Worm (Caenorhabditis elegans) whole organism, L4 larva: ENCODE measurements around the gene msi-1.
A peak's percentile ranks its signal among the peaks of the same experiment; 100 is the strongest.

ENCODE experiments used
- F10B5.3 ChIP-seq: sonication (generic microtip); optimal IDR thresholded peaks from 2 replicates; lab custom pipeline; 2016; ENCODE audit warnings: mild to moderate bottlenecking, missing genetic modification characterization, missing compliant biosample characterization
- F26F4.8 ChIP-seq: fragments of 200-800 bp; sonication (Bioruptor generic); conservative IDR thresholded peaks from 2 replicates; pipeline ENCODE4 v1.3.6; 2022; ENCODE audit warnings: missing genetic modification characterization, missing compliant biosample characterization
- F44E2.7 ChIP-seq: fragments of 200-800 bp; sonication (Bioruptor generic); IDR thresholded peaks from 2 replicates; pipeline ENCODE4 v2.1.2; 2022; ENCODE audit warnings: missing genetic modification characterization, missing compliant biosample characterization
- T26A8.4 ChIP-seq: fragments of 200-800 bp; sonication (Bioruptor generic); IDR thresholded peaks from 2 replicates; pipeline ENCODE4 v1.3.6; 2022; ENCODE audit warnings: missing genetic modification characterization, missing compliant biosample characterization
- Y105C5A.15 ChIP-seq: fragments of 200-800 bp; sonication (Bioruptor generic); IDR thresholded peaks from 2 replicates; pipeline ENCODE4 v1.3.6; 2022; ENCODE audit warnings: missing genetic modification characterization, missing compliant biosample characterization
- Y48G9A.11 ChIP-seq: fragments of 200-800 bp; sonication (Bioruptor generic); IDR thresholded peaks from 2 replicates; pipeline ENCODE4 v1.3.6; 2022; ENCODE audit warnings: missing genetic modification reagents, missing genetic modification characterization, missing compliant biosample characterization
- ama-1 ChIP-seq: fragments of 150-350 bp; optimal IDR thresholded peaks from 2 replicates; lab custom pipeline; 2014; ENCODE audit warnings: inconsistent platforms, mixed read lengths
- arid-1 ChIP-seq: fragments of 200-800 bp; sonication (Bioruptor generic); conservative IDR thresholded peaks from 2 replicates; pipeline ENCODE4 v1.3.6; 2022; ENCODE audit warnings: missing genetic modification reagents, missing genetic modification characterization, missing compliant biosample characterization
- ceh-62 ChIP-seq: sonication (generic microtip); optimal IDR thresholded peaks from 2 replicates; lab custom pipeline; 2017; ENCODE audit warnings: missing biosample characterization, missing genetic modification characterization
- ceh-82 ChIP-seq: sonication (generic microtip); optimal IDR thresholded peaks from 2 replicates; lab custom pipeline; 2017; ENCODE audit warnings: missing biosample characterization, missing genetic modification characterization
- daf-16 ChIP-seq, 3 experiments: sonication (generic microtip); optimal IDR thresholded peaks; 2 replicates each; lab custom pipeline; 2016 to 2017; ENCODE audit warnings: missing genetic modification characterization in 3 of 3, missing genetic modification reagents in 3 of 3, mild to moderate bottlenecking in 2 of 3, missing compliant biosample characterization in 2 of 3, missing biosample characterization in 1 of 3, moderate library complexity in 1 of 3
- dmd-6 ChIP-seq: fragments of 200-800 bp; sonication (Bioruptor generic); IDR thresholded peaks from 2 replicates; pipeline ENCODE4 v1.3.6; 2022; ENCODE audit warnings: missing genetic modification reagents, missing genetic modification characterization, missing compliant biosample characterization
- hlh-11 ChIP-seq: fragments of 200-800 bp; sonication (Bioruptor generic); optimal IDR thresholded peaks from 2 replicates; lab custom pipeline; 2018; ENCODE audit warnings: mild to moderate bottlenecking, missing genetic modification characterization, missing compliant biosample characterization
- hlh-30 ChIP-seq: sonication (generic microtip); optimal IDR thresholded peaks from 2 replicates; lab custom pipeline; 2017; ENCODE audit warnings: antibody characterized with exemption, mild to moderate bottlenecking, missing genetic modification characterization, missing compliant biosample characterization; ENCODE audit not compliant: insufficient read depth
- hmg-1.1 ChIP-seq: fragments of 200-800 bp; sonication (Bioruptor generic); IDR thresholded peaks from 2 replicates; pipeline ENCODE4 v1.3.6; 2022; ENCODE audit warnings: missing genetic modification reagents, missing genetic modification characterization, missing compliant biosample characterization
- mxl-3 ChIP-seq: fragments of 200-800 bp; sonication (Bioruptor generic); optimal IDR thresholded peaks from 2 replicates; lab custom pipeline; 2018; ENCODE audit warnings: mild to moderate bottlenecking, missing genetic modification characterization, missing compliant biosample characterization
- nhr-10 ChIP-seq: fragments of 150-350 bp; optimal IDR thresholded peaks from 2 replicates; lab custom pipeline; 2014; ENCODE audit warnings: missing biosample characterization, missing genetic modification characterization
- nhr-11 ChIP-seq: fragments of 150-350 bp; optimal IDR thresholded peaks from 2 replicates; lab custom pipeline; 2014; ENCODE audit warnings: missing biosample characterization, missing genetic modification characterization
- nhr-41 ChIP-seq: fragments of 200-800 bp; sonication (Bioruptor generic); IDR thresholded peaks from 2 replicates; pipeline ENCODE4 v1.3.6; 2022; ENCODE audit warnings: missing genetic modification reagents, missing genetic modification characterization, missing compliant biosample characterization
- php-3 ChIP-seq: fragments of 200-800 bp; sonication (Bioruptor generic); IDR thresholded peaks from 2 replicates; pipeline ENCODE4 v1.3.6; 2022; ENCODE audit warnings: missing genetic modification reagents, missing genetic modification characterization, missing compliant biosample characterization
- pqm-1 ChIP-seq: sonication (generic microtip); optimal IDR thresholded peaks from 2 replicates; lab custom pipeline; 2017; ENCODE audit warnings: missing biosample characterization, missing genetic modification characterization
- rbr-2 ChIP-seq: sonication (generic microtip); optimal IDR thresholded peaks from 2 replicates; lab custom pipeline; 2016; ENCODE audit warnings: missing genotype, missing genetic modification characterization, missing compliant biosample characterization
- saeg-2 ChIP-seq: fragments of 200-800 bp; sonication (Bioruptor generic); IDR thresholded peaks from 2 replicates; pipeline ENCODE4 v1.3.6; 2022; ENCODE audit warnings: missing genetic modification reagents, missing genetic modification characterization, missing compliant biosample characterization
- sdz-12 ChIP-seq: fragments of 200-800 bp; sonication (Bioruptor generic); optimal IDR thresholded peaks from 2 replicates; lab custom pipeline; 2018; ENCODE audit warnings: mild to moderate bottlenecking, missing genetic modification characterization, missing compliant biosample characterization
- set-16 ChIP-seq: fragments of 200-800 bp; sonication (Bioruptor generic); IDR thresholded peaks from 2 replicates; pipeline ENCODE4 v1.3.6; 2022; ENCODE audit warnings: missing genetic modification reagents, missing genetic modification characterization, missing compliant biosample characterization
- skn-1 ChIP-seq: fragments of 150-350 bp; optimal IDR thresholded peaks from 2 replicates; lab custom pipeline; 2014; ENCODE audit warnings: missing biosample characterization, missing genetic modification characterization
- tag-97 ChIP-seq: fragments of 200-800 bp; sonication (Bioruptor generic); IDR thresholded peaks from 2 replicates; pipeline ENCODE4 v1.3.6; 2022; ENCODE audit warnings: missing genetic modification characterization, missing compliant biosample characterization
- unc-130 ChIP-seq: sonication (generic microtip); optimal IDR thresholded peaks from 2 replicates; lab custom pipeline; 2016; ENCODE audit warnings: missing genetic modification reagents, missing genetic modification characterization, missing compliant biosample characterization
- unc-62 ChIP-seq, 3 experiments: fragments of 150-350 bp in 1 of 3; sonication (generic microtip); optimal IDR thresholded peaks in 2 of 3; peaks in 1 of 3; 1 replicate in 1 of 3; 2 replicates in 2 of 3; lab custom pipeline; 2014 to 2017; ENCODE audit warnings: missing biosample characterization in 3 of 3, missing genetic modification characterization in 3 of 3, missing genetic modification reagents in 3 of 3, missing genotype in 1 of 3
- vab-7 ChIP-seq: fragments of 200-800 bp; sonication (Bioruptor generic); IDR thresholded peaks from 2 replicates; pipeline ENCODE4 v1.3.6; 2022; ENCODE audit warnings: missing genetic modification reagents, missing genetic modification characterization, missing compliant biosample characterization
- ztf-7 ChIP-seq: fragments of 150-350 bp; optimal IDR thresholded peaks from 2 replicates; lab custom pipeline; 2014; ENCODE audit warnings: missing biosample characterization, missing genetic modification characterization

The msi-1 gene

DNA sequence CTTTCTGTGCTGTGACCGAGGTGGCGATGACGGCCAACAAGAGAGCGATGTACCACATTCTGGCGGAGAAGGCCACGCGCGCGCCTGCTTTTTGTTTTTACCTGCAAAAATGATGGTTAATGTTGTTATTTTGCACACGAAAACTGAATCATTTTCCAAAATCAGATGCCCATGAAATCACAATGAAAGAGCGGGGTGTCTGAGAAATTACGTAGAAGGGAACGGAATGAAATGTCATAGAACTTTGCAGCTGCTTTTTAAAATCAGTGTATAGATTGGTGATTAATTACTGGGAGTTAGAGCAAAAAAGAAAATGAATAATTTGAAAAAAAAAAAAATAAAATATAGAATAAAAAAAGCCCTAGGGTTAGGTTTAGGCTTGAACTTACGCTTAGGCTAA lies 40.4 kb downstream of the msi-1 start, which contains the start of gene npl-10:
TSS of gene npl-10 (minus strand) at position 101 of the 400 bp plus-strand sequence.
- TF ChIP-seq hlh-30 (tag; lab: Kevin White, UChicago) (no peak), Y105C5A.15 (GFP tag; lab: Robert Waterston, UW) (no peak), unc-62 (GFP tag; optimal IDR thresholded peaks at IDR 0.05 in 1 of 2; lab: Kevin White, UChicago) (no peak), unc-62 (tag; optimal IDR thresholded peaks at IDR 0.05; lab: Kevin White, UChicago) (no peak), php-3 (GFP tag; lab: Robert Waterston, UW) (no peak), dmd-6 (GFP tag; lab: Robert Waterston, UW) (no peak), unc-130 (GFP tag; lab: Kevin White, UChicago) (no peak), nhr-41 (GFP tag; lab: Robert Waterston, UW) (no peak), set-16 (GFP tag; lab: Robert Waterston, UW) (no peak), rbr-2 (tag; lab: Kevin White, UChicago) (no peak)

DNA sequence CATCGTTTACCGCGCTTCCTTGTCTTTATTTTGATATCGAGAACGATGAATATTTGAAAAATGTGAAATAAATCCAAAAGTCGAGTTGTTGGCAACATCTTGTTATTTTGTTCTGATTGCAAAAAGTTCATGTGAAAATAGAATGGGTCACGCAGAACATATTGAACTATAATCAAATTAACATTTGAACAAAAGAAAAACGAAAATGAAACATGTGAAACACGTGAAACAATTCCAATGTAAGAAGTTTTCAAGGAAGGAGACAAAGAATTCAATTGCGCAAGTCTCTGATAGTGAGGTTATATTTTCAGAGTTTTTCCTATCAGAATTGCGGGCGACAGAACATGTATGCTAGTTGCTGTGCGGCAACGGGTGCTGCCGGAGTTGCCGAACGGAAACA lies 44.8 kb downstream of the msi-1 start, which contains the start of gene F37A8.2:
TSS of gene F37A8.2 (minus strand) at position 101 of the 400 bp plus-strand sequence.
- TF ChIP-seq ztf-7 (tag; lab: Kevin White, UChicago) (no peak), F10B5.3 (tag; lab: Kevin White, UChicago) (no peak), Y48G9A.11 (GFP tag; lab: Robert Waterston, UW) (no peak), arid-1 (GFP tag; lab: Robert Waterston, UW) (no peak), F26F4.8 (GFP tag; lab: Robert Waterston, UW) (no peak), sdz-12 (no peak), ceh-82 (tag; lab: Kevin White, UChicago) (no peak), Y105C5A.15 (GFP tag; lab: Robert Waterston, UW) (no peak), dmd-6 (GFP tag; lab: Robert Waterston, UW) (no peak), nhr-10 (tag; lab: Kevin White, UChicago) (no peak)
- TF ChIP-seq, all 104 proteins: peak for 0

DNA sequence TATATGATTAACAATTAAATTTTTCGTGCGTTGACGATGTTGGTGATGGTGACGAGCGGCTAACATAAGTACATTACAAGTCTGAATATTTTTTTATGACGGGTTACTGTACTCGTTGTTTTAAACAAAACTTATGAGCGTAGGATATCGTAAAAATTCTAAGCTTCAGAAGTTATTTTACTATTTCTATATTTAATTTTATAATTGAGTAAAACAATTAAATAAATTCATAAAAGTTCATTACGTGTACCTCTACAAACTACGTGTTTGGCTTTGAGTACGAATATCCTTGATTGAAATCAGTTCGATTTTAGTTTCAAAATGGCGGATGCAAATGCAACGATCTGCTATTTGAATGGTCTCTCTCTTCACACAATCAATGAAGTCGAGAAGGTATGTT lies 48.1 kb downstream of the msi-1 start, which contains the start of gene F37A8.1:
TSS of gene F37A8.1 (plus strand) at position 301 of the 400 bp plus-strand sequence.
- TF ChIP-seq F10B5.3 (tag; lab: Kevin White, UChicago) = no peak
- no peak for TF ChIP-seq ceh-62
- TF ChIP-seq, all 104 proteins: peak for 0

DNA sequence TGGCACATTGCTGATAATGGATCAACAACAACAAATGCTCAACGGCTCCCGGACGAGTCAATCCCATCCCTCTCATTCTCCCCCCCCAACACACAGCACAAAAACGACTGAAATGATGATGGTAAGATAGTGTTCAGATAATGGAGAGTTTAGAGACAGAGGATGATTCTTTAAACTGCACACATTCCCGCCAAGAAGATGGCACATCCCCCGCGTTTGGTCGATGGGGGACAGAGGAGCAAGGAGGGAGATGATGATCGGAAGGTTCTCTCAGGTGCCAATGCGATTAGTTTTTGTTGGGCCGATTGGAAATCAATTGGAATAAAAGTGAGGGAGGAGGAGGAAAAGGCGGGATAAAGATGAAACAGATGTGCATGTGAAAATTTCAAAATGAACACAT lies 48.7 kb downstream of the msi-1 start:
- TF ChIP-seq daf-16 (GFP tag; optimal IDR thresholded peaks at IDR 0.05; lab: Kevin White, UChicago) = peak in 1 of 2 experiments; percentile 42
- TF ChIP-seq daf-16 (tag; optimal IDR thresholded peaks at IDR 0.05; lab: Kevin White, UChicago) = no peak
- no peak for TF ChIP-seq tag-97 (GFP tag; lab: Robert Waterston, UW)
- no peak for TF ChIP-seq saeg-2 (GFP tag; lab: Robert Waterston, UW)
- 0 out of 2 replicates have a peak, but pooled peaks have one; percentile 26 for TF ChIP-seq hmg-1.1 (GFP tag; lab: Robert Waterston, UW)
- no peak for TF ChIP-seq F44E2.7 (GFP tag; lab: Robert Waterston, UW)
- TF ChIP-seq T26A8.4 (GFP tag; lab: Robert Waterston, UW) = no peak
- TF ChIP-seq hlh-11 (tag; lab: Kevin White, UChicago) = peak; percentile 50
- no peak for TF ChIP-seq vab-7 (GFP tag; lab: Robert Waterston, UW)
- peak; percentile 28 for TF ChIP-seq mxl-3 (GFP tag; lab: Kevin White, UChicago)
- peak; percentile 67 for TF ChIP-seq nhr-11 (tag; lab: Kevin White, UChicago)
- TF ChIP-seq skn-1 (tag; lab: Kevin White, UChicago) = no peak
- TF ChIP-seq ama-1 (lab: Kevin White, UChicago) = no peak

DNA sequence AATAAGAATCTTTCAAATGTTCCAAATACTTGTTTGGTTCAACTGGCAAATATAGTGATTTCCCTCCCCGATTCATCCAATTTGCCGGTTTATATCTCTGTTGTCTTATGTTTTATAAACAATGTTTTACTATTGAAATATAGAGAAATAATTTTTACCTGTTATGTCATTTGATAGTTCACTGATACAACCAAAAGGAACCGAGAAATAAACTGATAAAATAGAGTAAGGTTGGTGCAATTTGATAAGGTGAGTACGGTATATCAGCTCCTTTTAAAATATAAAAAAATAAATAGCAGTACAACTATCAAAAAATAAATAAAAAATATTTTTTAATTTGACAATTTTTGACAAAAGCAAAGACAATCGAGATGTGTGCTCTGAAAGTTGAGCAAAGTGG lies 49.4 kb downstream of the msi-1 start:
- TF ChIP-seq unc-130 (GFP tag; lab: Kevin White, UChicago) = no peak
- TF ChIP-seq pqm-1 (tag; lab: Kevin White, UChicago) = peak; percentile 54
